Worm (Caenorhabditis elegans): Measurements from ENCODE around the gene T14F9.2.

T14F9.2 gene

ce11 chrX:2215108-2215507 lies 19.0 kb upstream of the T14F9.2 start (continued):
- TF ChIP-seq ztf-26 (tag; optimal IDR thresholded peaks at IDR 0.05) (peak; percentile 77), ztf-3 (GFP tag; optimal IDR thresholded peaks at IDR 0.05) (no peak), atf-7 (tag; optimal IDR thresholded peaks at IDR 0.05) (peak; percentile 62), bed-1 (GFP tag; IDR thresholded peaks at IDR 0.05) (no peak), nhr-90 (tag; optimal IDR thresholded peaks at IDR 0.05) (peak; percentile 28), egl-44 (GFP tag; IDR thresholded peaks at IDR 0.05) (peak; percentile 57; the same call in 1 of the 2 replicates), madf-6 (GFP tag; IDR thresholded peaks at IDR 0.05) (no peak), dox-1 (GFP tag; IDR thresholded peaks at IDR 0.05) (peak; percentile 75), nfya-1 (tag; optimal IDR thresholded peaks at IDR 0.05; ENCODE audit: borderline replicate concordance, insufficient read depth) (no peak), Y56A3A.18 (GFP tag; IDR thresholded peaks at IDR 0.05) (no peak), lsl-1 (GFP tag; optimal IDR thresholded peaks at IDR 0.05) (no peak), K11D2.4 (GFP tag; IDR thresholded peaks at IDR 0.05) (peak; percentile 52; the same call in 1 of the 2 replicates), snpc-4 (GFP tag; optimal IDR thresholded peaks at IDR 0.05) (no peak), snpc-4 (tag; optimal IDR thresholded peaks at IDR 0.05) (no peak), let-607 (tag; optimal IDR thresholded peaks at IDR 0.05) (peak; percentile 34 to 49), ztf-6 (GFP tag; IDR thresholded peaks at IDR 0.05) (no peak)

ce11 chrX:2216242-2216641 lies 17.9 kb upstream of the T14F9.2 start:
- TF ChIP-seq ets-4 (GFP tag; optimal IDR thresholded peaks at IDR 0.05) (no peak), ceh-100 (GFP tag; IDR thresholded peaks at IDR 0.05) (no peak), repo-1 (tag; optimal IDR thresholded peaks at IDR 0.05) (no peak), snpc-3.4 (tag; optimal IDR thresholded peaks at IDR 0.05) (no peak), cebp-1 (GFP tag; IDR thresholded peaks at IDR 0.05) (no peak), cebp-1 (tag; optimal IDR thresholded peaks at IDR 0.05) (peak; percentile 53), rpc-1 (optimal IDR thresholded peaks at IDR 0.05) (no peak), rpc-1 (tag; optimal IDR thresholded peaks at IDR 0.05) (no peak)

- TF ChIP-seq aptf-2 (GFP tag; conservative IDR thresholded peaks at IDR 0.05) (no peak), zfh-2 (GFP tag; conservative IDR thresholded peaks at IDR 0.05) (peak; percentile 81), nfyb-1 (GFP tag; IDR thresholded peaks at IDR 0.05) (0 out of 2 replicates have a peak, but pooled peaks have one; percentile 39), dpff-1 (tag; optimal IDR thresholded peaks at IDR 0.05) (no peak), pbrm-1 (GFP tag; IDR thresholded peaks at IDR 0.05) (no peak), ceh-27 (GFP tag; optimal IDR thresholded peaks at IDR 0.05) (peak; percentile 34), attf-6 (GFP tag; IDR thresholded peaks at IDR 0.05) (no peak), lin-35 (GFP tag; optimal IDR thresholded peaks at IDR 0.05) (no peak), madf-6 (GFP tag; IDR thresholded peaks at IDR 0.05) (0 out of 2 replicates have a peak, but pooled peaks have one; percentile 15), ztf-18 (tag; optimal IDR thresholded peaks at IDR 0.05) (no peak), ztf-25 (GFP tag; IDR thresholded peaks at IDR 0.05) (0 out of 2 replicates have a peak, but pooled peaks have one; percentile 50), C06A6.2 (GFP tag; conservative IDR thresholded peaks at IDR 0.05) (0 out of 2 replicates have a peak, but pooled peaks have one; percentile 13), ekl-4 (GFP tag; IDR thresholded peaks at IDR 0.05) (no peak), Y67H2A.10 (GFP tag; conservative IDR thresholded peaks at IDR 0.05) (no peak), egrh-3 (GFP tag; IDR thresholded peaks at IDR 0.05) (peak; percentile 62; the same call in 1 of the 2 replicates), sea-2 (GFP tag; IDR thresholded peaks at IDR 0.05) (0 out of 2 replicates have a peak, but pooled peaks have one; percentile 44)
These were observed 17.5 kb upstream of the T14F9.2 start for ce11 chrX:2216662-2217061.

Data from whole organism, young adult.